Fruit fly (Drosophila melanogaster): Measurements from ENCODE around the gene CG14570.

Gene CG14570

dm6 chr3L:21728616-21729047 lies 1.6 kb downstream of the CG14570 start, which contains the start of the genes CG11247 and Polr2H (continued):
- TF ChIP-seq CG18476 (GFP tag; optimal IDR thresholded peaks at IDR 0.05) = peak; percentile 85
- TF ChIP-seq ranshi (GFP tag; IDR thresholded peaks at IDR 0.05) = peak; percentile 93; the same call in 1 of the 2 replicates
- TF ChIP-seq CG11456 (GFP tag; IDR thresholded peaks at IDR 0.05) = peak; percentile 94
- TF ChIP-seq oc (tag; optimal IDR thresholded peaks at IDR 0.05) = peak; percentile 59
- TF ChIP-seq Sox100B (GFP tag; optimal IDR thresholded peaks at IDR 0.05) = peak; percentile 55
- peak; percentile 87 for TF ChIP-seq CG8290 (GFP tag; optimal IDR thresholded peaks at IDR 0.05)
- peak; percentile 51 to 94 for TF ChIP-seq CG8290 (tag; optimal IDR thresholded peaks at IDR 0.05)
- TF ChIP-seq zfh2 (GFP tag; optimal IDR thresholded peaks at IDR 0.05) = peak; percentile 97
- peak; percentile 86 for TF ChIP-seq tio (GFP tag; optimal IDR thresholded peaks at IDR 0.05)
- peak; percentile 70 for TF ChIP-seq Nf-YC (tag; optimal IDR thresholded peaks at IDR 0.05)
- no peak for TF ChIP-seq CG13894 (tag; optimal IDR thresholded peaks at IDR 0.05)
- peak; percentile 66 for TF ChIP-seq Sry-β (GFP tag; optimal IDR thresholded peaks at IDR 0.05)
- peak; percentile 96 for TF ChIP-seq Mad (GFP tag; optimal IDR thresholded peaks at IDR 0.05)
- TF ChIP-seq CG1832 (GFP tag; optimal IDR thresholded peaks at IDR 0.05) = no peak
- peak; percentile 97 for TF ChIP-seq CG14710 (tag; optimal IDR thresholded peaks at IDR 0.05)
- TF ChIP-seq Hr51 (GFP tag; optimal IDR thresholded peaks at IDR 0.05) = peak; percentile 83 to 88
- TF ChIP-seq CG10267 (tag; optimal IDR thresholded peaks at IDR 0.05) = peak; percentile 88
- peak; percentile 76 for TF ChIP-seq CrebB (tag; optimal IDR thresholded peaks at IDR 0.05)
- TF ChIP-seq tll (GFP tag; optimal IDR thresholded peaks at IDR 0.05) = peak; percentile 41 to 98
- peak; percentile 82 for TF ChIP-seq CG31224 (GFP tag; IDR thresholded peaks at IDR 0.05)
- peak; percentile 93 for TF ChIP-seq maf-S (GFP tag; optimal IDR thresholded peaks at IDR 0.05)
- peak; percentile 48 for TF ChIP-seq scrt (GFP tag; optimal IDR thresholded peaks at IDR 0.05)
- TF ChIP-seq dimm (GFP tag; IDR thresholded peaks at IDR 0.05) = peak; percentile 69
- TF ChIP-seq klu (GFP tag; IDR thresholded peaks at IDR 0.05) = peak; percentile 91
- peak; percentile 73 for TF ChIP-seq CG10543 (GFP tag; optimal IDR thresholded peaks at IDR 0.05)
- TF ChIP-seq Bdp1 (GFP tag; optimal IDR thresholded peaks at IDR 0.05) = peak; percentile 87
- TF ChIP-seq BtbVII (GFP tag; optimal IDR thresholded peaks at IDR 0.05) = peak; percentile 17
- TF ChIP-seq Camta (GFP tag; optimal IDR thresholded peaks at IDR 0.05) = peak; percentile 91
- TF ChIP-seq sens (GFP tag) = peak; percentile 98
- peak; percentile 54 for TF ChIP-seq schlank (tag; optimal IDR thresholded peaks at IDR 0.05)
- peak; percentile 84 for TF ChIP-seq rib (GFP tag; IDR thresholded peaks at IDR 0.05)
- no peak for TF ChIP-seq CG17568 (GFP tag; optimal IDR thresholded peaks at IDR 0.05)
- TF ChIP-seq fd64A (GFP tag; optimal IDR thresholded peaks at IDR 0.05) = peak; percentile 18
- peak; percentile 97 for TF ChIP-seq ind (GFP tag; optimal IDR thresholded peaks at IDR 0.05)
- TF ChIP-seq ken (GFP tag; IDR thresholded peaks at IDR 0.05) = peak; percentile 95
- TF ChIP-seq Adf1 (GFP tag; IDR thresholded peaks at IDR 0.05) = peak; percentile 67
- peak; percentile 88 for TF ChIP-seq CG15696 (tag; optimal IDR thresholded peaks at IDR 0.05)
- peak; percentile 71; the same call in 1 of the 2 replicates for TF ChIP-seq Poxn (GFP tag; IDR thresholded peaks at IDR 0.05)
- peak; percentile 95 for TF ChIP-seq nmo (GFP tag; optimal IDR thresholded peaks at IDR 0.05)
- peak; percentile 85 for TF ChIP-seq CG11504 (tag; optimal IDR thresholded peaks at IDR 0.05)
- TF ChIP-seq gcm2 (GFP tag; optimal IDR thresholded peaks at IDR 0.05) = peak; percentile 68
- peak; percentile 89 for TF ChIP-seq CG8089 (GFP tag; optimal IDR thresholded peaks at IDR 0.05)
- peak; percentile 38; the same call in 1 of the 2 replicates for TF ChIP-seq CG42726 (GFP tag; IDR thresholded peaks at IDR 0.05; ENCODE audit: partially characterized antibody)
- TF ChIP-seq gcm (GFP tag; optimal IDR thresholded peaks at IDR 0.05) = peak; percentile 41
- peak; percentile 82 for TF ChIP-seq Doc2 (GFP tag; IDR thresholded peaks at IDR 0.05)
- no peak for TF ChIP-seq CG15011 (GFP tag; optimal IDR thresholded peaks at IDR 0.05)
- TF ChIP-seq trem (tag; optimal IDR thresholded peaks at IDR 0.05) = peak; percentile 89
- TF ChIP-seq CG15514 (GFP tag; optimal IDR thresholded peaks at IDR 0.05) = peak; percentile 72
- peak; percentile 81 for TF ChIP-seq Fer3 (tag; optimal IDR thresholded peaks at IDR 0.05)
- peak; percentile 97 for TF ChIP-seq lilli (GFP tag; optimal IDR thresholded peaks at IDR 0.05)
